Worm (Caenorhabditis elegans) whole organism, L2 larva: ENCODE data around the gene cyp-33C8.

Experiments
- ama-1 ChIP-seq: fragments of 150-350 bp; optimal IDR thresholded peaks from 2 replicates; lab custom pipeline; 2018; ENCODE audit warnings: inconsistent platforms
- nhr-23 ChIP-seq: fragments of 150-350 bp; optimal IDR thresholded peaks from 2 replicates; lab custom pipeline; 2014; ENCODE audit warnings: missing biosample characterization, missing genetic modification reagents, missing genetic modification characterization

ce11 chrV:3814009-3814408, 10.7 kb upstream of the cyp-33C8 start:
- TF ChIP-seq ama-1 (lab: Kevin White, UChicago) (no peak), nhr-23 (no peak)
